Worm (Caenorhabditis elegans) whole organism, dauer: Measurements from ENCODE around the gene C27A2.12.

Experiments
- unc-62 ChIP-seq: sonication (generic microtip); optimal IDR thresholded peaks from 2 replicates; lab custom pipeline; 2017; ENCODE audit warnings: missing biosample characterization, missing genetic modification reagents, missing genetic modification characterization

Gene C27A2.12

DNA sequence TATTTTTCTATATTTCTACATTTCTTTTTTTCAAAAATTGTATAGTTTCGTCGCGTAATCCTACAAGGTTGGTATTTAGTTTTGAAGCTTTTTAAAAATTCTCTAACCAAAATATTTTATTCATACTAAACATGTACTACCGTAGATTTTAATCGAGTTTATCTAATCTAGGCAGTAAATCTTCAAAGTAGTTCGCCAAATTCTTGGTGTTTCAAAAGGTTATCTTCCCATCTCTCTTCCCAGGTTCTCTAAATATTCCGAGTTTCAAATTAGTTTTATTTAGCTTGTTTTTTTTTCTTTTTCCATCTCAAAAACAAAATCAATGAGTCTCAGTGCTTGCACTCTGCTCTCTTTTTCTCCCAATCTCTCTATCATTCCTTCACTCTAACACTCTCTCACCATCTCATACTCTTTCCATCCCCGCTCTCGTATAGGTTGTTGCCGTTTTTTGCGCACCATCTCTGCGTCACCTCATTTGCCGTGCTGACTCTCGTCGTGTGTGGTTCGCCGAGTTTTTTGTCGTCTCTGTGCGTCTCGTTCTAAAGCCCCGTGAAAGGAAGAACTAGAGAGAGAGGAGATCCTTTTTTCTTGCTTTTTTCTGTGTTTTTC, 40.9 kb downstream of the C27A2.12 start:
- no peak for TF ChIP-seq unc-62 (GFP tag; lab: Kevin White, UChicago)

DNA sequence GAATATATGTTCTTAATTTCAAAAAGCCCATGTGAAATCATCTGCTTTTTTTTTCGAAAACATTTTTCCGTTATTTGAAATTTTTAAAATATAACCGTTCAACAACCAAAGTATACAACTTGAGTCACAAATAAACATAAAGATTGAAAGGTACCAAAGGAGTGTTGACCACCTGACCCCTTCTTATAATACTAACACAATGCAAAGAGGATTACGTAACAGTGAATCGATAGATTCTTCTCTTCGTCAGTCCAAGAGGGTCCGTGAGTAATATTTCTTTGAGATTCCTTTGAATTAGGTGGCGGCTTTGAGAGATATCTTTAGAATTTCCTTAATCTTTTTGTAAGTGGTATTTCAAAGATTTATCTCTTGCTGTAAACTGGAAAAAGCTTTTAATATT, 41.8 kb downstream of the C27A2.12 start:
- TF ChIP-seq unc-62 (GFP tag; lab: Kevin White, UChicago): no peak

DNA sequence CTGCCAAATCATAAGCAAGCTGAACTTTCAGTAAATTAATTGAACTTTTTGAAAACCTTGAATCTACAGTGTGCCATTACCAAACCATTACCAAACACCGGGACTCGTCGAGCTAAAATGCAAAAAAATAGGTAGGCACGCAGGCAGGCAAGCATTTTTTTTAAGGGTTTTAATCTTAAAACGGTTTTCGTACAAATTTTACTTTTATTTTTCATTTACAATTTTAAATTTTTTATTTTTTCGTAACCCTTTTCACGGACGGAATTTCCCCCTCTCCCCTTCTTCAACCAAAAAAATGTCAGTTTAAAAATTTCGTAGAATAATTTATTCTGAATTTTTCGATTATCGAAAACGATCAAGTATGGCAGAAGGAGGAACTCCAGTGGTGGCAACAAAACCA, 43.5 kb downstream of the C27A2.12 start, which contains the start of gene F59A6.2:
TSS of gene F59A6.2 (plus strand) at position 301 of the 400 bp plus-strand sequence.
- TF ChIP-seq unc-62 (GFP tag; lab: Kevin White, UChicago): no peak

DNA sequence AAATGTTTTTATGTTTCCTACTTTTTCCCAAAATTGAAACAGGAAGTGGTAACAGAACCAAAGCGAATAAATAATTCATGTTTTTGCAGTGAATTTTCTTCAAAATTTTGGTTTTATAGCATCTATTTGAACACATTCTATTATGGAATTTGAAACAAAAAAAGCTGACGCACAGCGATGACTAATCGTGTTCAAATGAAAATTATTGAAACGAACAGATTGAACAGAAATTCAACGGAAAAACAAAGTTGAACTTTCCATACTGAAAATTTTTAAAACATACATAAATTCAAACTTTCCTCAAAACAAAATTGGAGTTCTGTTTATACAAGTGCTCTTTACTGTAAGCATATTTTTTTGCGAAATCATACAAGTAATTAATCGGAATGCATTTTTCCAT, 46.0 kb downstream of the C27A2.12 start, which contains the start of gene F59A6.12:
TSS of gene F59A6.12 (minus strand) at position 101 of the 400 bp plus-strand sequence.
- TF ChIP-seq unc-62 (GFP tag; lab: Kevin White, UChicago): no peak

DNA sequence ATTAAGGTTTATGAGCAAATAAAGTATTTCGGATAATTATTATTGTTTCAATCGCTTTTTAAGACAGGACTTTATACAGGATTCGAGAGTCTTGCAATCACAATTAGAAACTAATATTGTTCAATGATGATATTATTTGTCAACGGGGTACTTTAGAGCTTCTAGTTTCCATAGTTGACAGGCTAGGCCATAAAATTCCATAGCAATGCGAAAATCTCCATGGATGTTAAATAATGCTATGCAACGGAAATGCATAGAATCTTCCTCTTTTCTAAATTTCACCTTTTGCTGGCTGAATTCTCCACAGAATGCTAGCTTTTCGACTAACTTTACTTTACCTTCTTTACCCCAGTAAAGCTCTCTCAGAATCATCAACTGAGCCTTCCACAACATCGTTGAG, 49.9 kb downstream of the C27A2.12 start, which contains the start of gene F59A6.3:
TSS of gene F59A6.3 (plus strand) at position 301 of the 400 bp plus-strand sequence.
- TF ChIP-seq unc-62 (GFP tag; lab: Kevin White, UChicago): no peak
